Worm (Caenorhabditis elegans) whole organism, late embryonic: ENCODE measurements around the gene sri-24.

Experiments used
- C08G9.2 ChIP-seq: sonication (generic microtip); optimal IDR thresholded peaks from 2 replicates; lab custom pipeline; 2016; ENCODE audit warnings: mild to moderate bottlenecking, missing genetic modification characterization, moderate library complexity, missing compliant biosample characterization
- C38D4.7 ChIP-seq: fragments of 200-800 bp; sonication (Bioruptor generic); optimal IDR thresholded peaks from 2 replicates; lab custom pipeline; 2018; ENCODE audit warnings: mild to moderate bottlenecking, missing genetic modification characterization, moderate library complexity, missing compliant biosample characterization
- F13H6.1 ChIP-seq: sonication (generic microtip); optimal IDR thresholded peaks from 2 replicates; lab custom pipeline; 2016; ENCODE audit warnings: missing genetic modification characterization, missing compliant biosample characterization
- K02D7.2 ChIP-seq: sonication (generic microtip); optimal IDR thresholded peaks from 2 replicates; lab custom pipeline; 2017; ENCODE audit warnings: mild to moderate bottlenecking, missing genetic modification characterization, missing compliant biosample characterization
- K09A11.1 ChIP-seq: sonication (generic microtip); optimal IDR thresholded peaks from 2 replicates; lab custom pipeline; 2017; ENCODE audit warnings: antibody characterized with exemption, mild to moderate bottlenecking, missing genetic modification characterization, missing compliant biosample characterization; ENCODE audit not compliant: insufficient read depth
- T23F11.4 ChIP-seq: fragments of 200-800 bp; sonication (Bioruptor generic); optimal IDR thresholded peaks from 2 replicates; lab custom pipeline; 2018; ENCODE audit warnings: mild to moderate bottlenecking, missing genetic modification characterization, missing compliant biosample characterization
- Y22D7AL.16 ChIP-seq: sonication (generic microtip); optimal IDR thresholded peaks from 2 replicates; lab custom pipeline; 2016; ENCODE audit warnings: missing genetic modification characterization, missing compliant biosample characterization
- ahr-1 ChIP-seq: sonication (generic microtip); optimal IDR thresholded peaks from 2 replicates; lab custom pipeline; 2016; ENCODE audit warnings: missing genetic modification characterization, missing compliant biosample characterization
- ama-1 ChIP-seq: fragments of 150-350 bp; optimal IDR thresholded peaks from 2 replicates; lab custom pipeline; 2014
- ceh-14 ChIP-seq: sonication (generic microtip); optimal IDR thresholded peaks from 2 replicates; lab custom pipeline; 2016; ENCODE audit warnings: missing genotype, missing genetic modification characterization, missing compliant biosample characterization
- ceh-24 ChIP-seq: sonication (generic microtip); optimal IDR thresholded peaks from 2 replicates; lab custom pipeline; 2016; ENCODE audit warnings: mild to moderate bottlenecking, missing genetic modification characterization, missing compliant biosample characterization
- ceh-34 ChIP-seq: sonication (generic microtip); optimal IDR thresholded peaks from 2 replicates; lab custom pipeline; 2016; ENCODE audit warnings: mild to moderate bottlenecking, missing genetic modification characterization, missing compliant biosample characterization
- ceh-45 ChIP-seq: fragments of 200-800 bp; sonication (Bioruptor generic); IDR thresholded peaks from 2 replicates; pipeline ENCODE4 v1.3.6; 2022; ENCODE audit warnings: missing genetic modification reagents, missing genetic modification characterization, missing compliant biosample characterization
- ceh-48 ChIP-seq: sonication (generic microtip); optimal IDR thresholded peaks from 2 replicates; lab custom pipeline; 2016; ENCODE audit warnings: missing genetic modification characterization, inconsistent platforms, missing compliant biosample characterization
- dve-1 ChIP-seq: sonication (generic microtip); optimal IDR thresholded peaks from 2 replicates; lab custom pipeline; 2017; ENCODE audit warnings: antibody characterized with exemption, mild to moderate bottlenecking, missing genetic modification characterization, missing compliant biosample characterization
- elt-2 ChIP-seq: sonication (generic microtip); optimal IDR thresholded peaks from 2 replicates; lab custom pipeline; 2016; ENCODE audit warnings: missing genetic modification reagents, missing genetic modification characterization, missing compliant biosample characterization
- elt-4 ChIP-seq: sonication (generic microtip); optimal IDR thresholded peaks from 2 replicates; lab custom pipeline; 2016; ENCODE audit warnings: missing genetic modification characterization, missing compliant biosample characterization
- ets-4 ChIP-seq: sonication (generic microtip); optimal IDR thresholded peaks from 2 replicates; lab custom pipeline; 2016; ENCODE audit warnings: missing genetic modification characterization, missing compliant biosample characterization
- fax-1 ChIP-seq: sonication (generic microtip); optimal IDR thresholded peaks from 2 replicates; lab custom pipeline; 2016; ENCODE audit warnings: missing genotype, missing genetic modification characterization, missing compliant biosample characterization
- fkh-10 ChIP-seq: fragments of 150-350 bp; optimal IDR thresholded peaks from 2 replicates; lab custom pipeline; 2014; ENCODE audit warnings: missing biosample characterization, missing genetic modification reagents, missing genetic modification characterization
- fkh-6 ChIP-seq: sonication (generic microtip); optimal IDR thresholded peaks from 2 replicates; lab custom pipeline; 2016; ENCODE audit warnings: missing genetic modification characterization, missing compliant biosample characterization
- hlh-13 ChIP-seq: fragments of 200-800 bp; sonication (Bioruptor generic); optimal IDR thresholded peaks from 2 replicates; lab custom pipeline; 2018; ENCODE audit warnings: mild to moderate bottlenecking, missing genetic modification characterization, missing compliant biosample characterization
- hlh-6 ChIP-seq: sonication (generic microtip); optimal IDR thresholded peaks from 2 replicates; lab custom pipeline; 2016; ENCODE audit warnings: missing genotype, missing genetic modification characterization, missing compliant biosample characterization
- lim-6 ChIP-seq: sonication (generic microtip); optimal IDR thresholded peaks from 2 replicates; lab custom pipeline; 2016; ENCODE audit warnings: missing genetic modification characterization, missing compliant biosample characterization
- lin-11 ChIP-seq: fragments of 200-800 bp; sonication (Bioruptor generic); optimal IDR thresholded peaks from 2 replicates; lab custom pipeline; 2018; ENCODE audit warnings: mild to moderate bottlenecking, missing genetic modification characterization, missing compliant biosample characterization
- madf-2 ChIP-seq: sonication (generic microtip); optimal IDR thresholded peaks from 2 replicates; lab custom pipeline; 2017; ENCODE audit warnings: missing genetic modification characterization, missing compliant biosample characterization
- mec-3 ChIP-seq: sonication (generic microtip); optimal IDR thresholded peaks from 2 replicates; lab custom pipeline; 2016; ENCODE audit warnings: borderline replicate concordance, missing genetic modification characterization, missing compliant biosample characterization
- nhr-11 ChIP-seq: fragments of 150-350 bp; optimal IDR thresholded peaks from 2 replicates; lab custom pipeline; 2014; ENCODE audit warnings: missing biosample characterization, missing genetic modification characterization
- nhr-232 ChIP-seq: sonication (generic microtip); optimal IDR thresholded peaks from 2 replicates; lab custom pipeline; 2016; ENCODE audit warnings: missing genetic modification characterization, missing compliant biosample characterization
- npax-4 ChIP-seq: sonication (generic microtip); optimal IDR thresholded peaks from 2 replicates; lab custom pipeline; 2016; ENCODE audit warnings: missing genetic modification characterization, missing compliant biosample characterization
- pag-3 ChIP-seq: sonication (generic microtip); optimal IDR thresholded peaks from 2 replicates; lab custom pipeline; 2016; ENCODE audit warnings: missing compliant biosample characterization, missing genetic modification characterization, borderline replicate concordance
- pat-9 ChIP-seq: fragments of 200-800 bp; sonication (Bioruptor generic); optimal IDR thresholded peaks from 2 replicates; lab custom pipeline; 2018; ENCODE audit warnings: mild to moderate bottlenecking, missing genetic modification characterization, moderate library complexity, missing compliant biosample characterization
- pax-1 ChIP-seq: fragments of 150-350 bp; optimal IDR thresholded peaks from 2 replicates; lab custom pipeline; 2014; ENCODE audit warnings: missing biosample characterization, missing genetic modification characterization
- pqm-1 ChIP-seq: sonication (generic microtip); optimal IDR thresholded peaks from 2 replicates; lab custom pipeline; 2016; ENCODE audit warnings: missing genetic modification characterization, missing compliant biosample characterization
- pros-1 ChIP-seq: fragments of 150-350 bp; optimal IDR thresholded peaks from 2 replicates; lab custom pipeline; 2014; ENCODE audit warnings: missing biosample characterization, missing genetic modification reagents, missing genetic modification characterization
- ref-2 ChIP-seq: sonication (generic microtip); optimal IDR thresholded peaks from 2 replicates; lab custom pipeline; 2016; ENCODE audit warnings: missing genetic modification characterization, missing compliant biosample characterization
- rnt-1 ChIP-seq: sonication (generic microtip); optimal IDR thresholded peaks from 2 replicates; lab custom pipeline; 2016; ENCODE audit warnings: missing genetic modification characterization, missing compliant biosample characterization
- sdc-2 ChIP-seq: sonication (generic microtip); optimal IDR thresholded peaks from 2 replicates; lab custom pipeline; 2016; ENCODE audit warnings: missing genotype, missing genetic modification characterization, missing compliant biosample characterization
- sox-4 ChIP-seq: sonication (generic microtip); optimal IDR thresholded peaks from 2 replicates; lab custom pipeline; 2017; ENCODE audit warnings: mild to moderate bottlenecking, missing genetic modification characterization, inconsistent platforms, missing compliant biosample characterization
- tbx-2 ChIP-seq: sonication (generic microtip); optimal IDR thresholded peaks from 2 replicates; lab custom pipeline; 2016; ENCODE audit warnings: missing genetic modification characterization, missing compliant biosample characterization
- tbx-7 ChIP-seq: sonication (generic microtip); optimal IDR thresholded peaks from 2 replicates; lab custom pipeline; 2016; ENCODE audit warnings: missing genotype, missing genetic modification characterization, missing compliant biosample characterization
- unc-3 ChIP-seq, 2 experiments: fragments of 200-800 bp in 1 of 2; sonication (Bioruptor generic) in 1 of 2; sonication (generic microtip) in 1 of 2; conservative IDR thresholded peaks in 1 of 2; optimal IDR thresholded peaks in 1 of 2; 2 replicates each; pipeline versions ENCODE4 v1.3.6 to Lab custom; 2016 to 2022; ENCODE audit warnings: missing compliant biosample characterization in 2 of 2, missing genetic modification characterization in 2 of 2, missing genetic modification reagents in 1 of 2
- unc-42 ChIP-seq: sonication (generic microtip); optimal IDR thresholded peaks from 2 replicates; lab custom pipeline; 2016; ENCODE audit warnings: missing genotype, missing genetic modification characterization, missing compliant biosample characterization
- unc-55 ChIP-seq: sonication (generic microtip); optimal IDR thresholded peaks from 2 replicates; lab custom pipeline; 2017; ENCODE audit warnings: missing biosample characterization, missing genetic modification reagents, missing genetic modification characterization
- unc-86 ChIP-seq: sonication (generic microtip); optimal IDR thresholded peaks from 2 replicates; lab custom pipeline; 2016; ENCODE audit warnings: missing genetic modification characterization, missing compliant biosample characterization
- zip-5 ChIP-seq: sonication (generic microtip); optimal IDR thresholded peaks from 2 replicates; lab custom pipeline; 2016; ENCODE audit warnings: missing genetic modification characterization, missing compliant biosample characterization
- ztf-16 ChIP-seq: sonication (generic microtip); optimal IDR thresholded peaks from 2 replicates; lab custom pipeline; 2017; ENCODE audit warnings: missing genetic modification characterization, missing compliant biosample characterization

The sri-24 gene

DNA sequence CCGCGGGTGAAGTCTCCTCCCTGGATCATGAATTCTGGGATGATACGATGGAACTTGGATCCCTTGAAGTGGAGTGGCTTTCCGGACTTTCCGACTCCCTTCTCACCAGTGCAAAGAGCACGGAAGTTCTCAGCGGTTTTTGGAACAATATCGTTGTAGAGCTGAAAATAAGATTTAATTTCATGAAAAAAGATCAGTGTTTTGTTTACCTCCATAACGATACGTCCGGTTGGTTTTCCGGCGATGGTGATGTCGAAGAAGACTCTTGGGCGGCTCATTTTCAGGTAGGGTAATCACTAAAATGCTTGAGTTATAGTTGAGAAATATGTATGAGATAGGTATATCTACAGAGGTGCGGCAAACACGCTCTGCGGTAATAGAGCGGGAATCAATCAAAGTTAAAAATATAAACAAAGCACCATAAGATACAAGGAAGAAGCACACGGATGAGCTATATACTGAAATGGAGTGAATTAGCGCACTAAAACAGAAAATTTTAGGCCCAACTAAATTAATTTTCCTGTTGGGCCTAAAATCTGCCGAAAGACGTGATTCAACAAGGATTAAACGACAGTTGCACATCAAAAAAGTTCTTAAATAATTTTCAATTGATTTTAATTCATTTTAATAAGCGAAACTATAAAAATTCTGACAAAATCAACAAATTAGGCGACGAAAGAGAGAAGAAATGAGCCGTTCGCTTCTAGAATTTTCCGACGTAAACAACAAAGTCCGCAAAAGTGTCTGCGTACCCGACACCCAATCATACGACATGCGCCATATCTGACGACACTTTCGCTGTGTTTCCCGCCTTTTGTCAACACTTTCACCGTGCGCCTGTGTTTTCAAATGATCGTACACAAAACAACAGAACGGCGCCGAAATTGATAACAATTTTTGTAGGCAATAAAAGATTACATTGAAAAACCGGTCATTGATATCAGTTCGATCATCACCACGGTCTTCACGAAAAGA, 24.6 kb upstream of the sri-24 start, which contains the start of the genes cyn-7 and bath-36 (continued):
- TF ChIP-seq K09A11.1 (tag; lab: Kevin White, UChicago) (no peak), npax-4 (tag; lab: Kevin White, UChicago) (no peak), sdc-2 (tag; lab: Kevin White, UChicago) (no peak), hlh-13 (GFP tag; lab: Kevin White, UChicago) (no peak), nhr-11 (tag; lab: Kevin White, UChicago) (no peak), ets-4 (tag; lab: Kevin White, UChicago) (peak; percentile 13), ceh-45 (GFP tag; lab: Robert Waterston, UW) (no peak), K02D7.2 (no peak), unc-3 (GFP tag; conservative IDR thresholded peaks at IDR 0.05; lab: Robert Waterston, UW) (no peak), unc-3 (tag; optimal IDR thresholded peaks at IDR 0.05; lab: Kevin White, UChicago) (no peak), lim-6 (no peak), pag-3 (tag; lab: Kevin White, UChicago) (no peak), C38D4.7 (no peak), ama-1 (lab: Kevin White, UChicago) (no peak), unc-42 (tag; lab: Kevin White, UChicago) (peak; percentile 29), ceh-24 (tag; lab: Kevin White, UChicago) (no peak), ahr-1 (tag; lab: Kevin White, UChicago) (no peak), elt-2 (tag; lab: Kevin White, UChicago) (peak; percentile 27)
- TF ChIP-seq, all 69 proteins: peak for 9

DNA sequence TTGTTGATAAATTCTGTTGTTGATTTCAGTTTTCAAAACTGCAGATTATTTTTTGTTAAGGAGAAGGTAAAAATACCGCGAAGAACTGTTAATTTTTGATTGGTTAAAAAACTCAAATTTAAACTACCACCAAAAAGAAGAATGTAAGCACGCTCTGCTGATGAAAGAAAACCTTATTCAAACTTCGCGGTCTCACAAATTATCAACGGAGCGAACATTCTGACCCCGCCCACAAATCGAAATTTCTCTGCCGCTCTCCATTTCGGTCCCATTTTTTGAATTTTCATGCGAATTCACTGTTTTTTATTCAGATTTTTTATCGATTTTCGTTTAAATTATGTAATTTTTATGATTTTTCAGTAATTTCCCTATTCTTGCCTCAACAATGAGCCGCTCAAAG, 22.4 kb upstream of the sri-24 start, which contains the start of gene cyn-3:
TSS of gene cyn-3 (plus strand) at position 361 of the 400 bp plus-strand sequence.
- TF ChIP-seq npax-4 (tag; lab: Kevin White, UChicago) (no peak), pat-9 (no peak), sdc-2 (tag; lab: Kevin White, UChicago) (no peak), hlh-6 (tag; lab: Kevin White, UChicago) (no peak), elt-4 (tag; lab: Kevin White, UChicago) (no peak), T23F11.4 (GFP tag; lab: Kevin White, UChicago) (no peak), fkh-10 (GFP tag; lab: Kevin White, UChicago) (no peak), fax-1 (tag; lab: Kevin White, UChicago) (no peak), fkh-6 (tag; lab: Kevin White, UChicago) (no peak), C38D4.7 (no peak), C08G9.2 (tag; lab: Kevin White, UChicago) (no peak), lim-6 (no peak), lin-11 (tag; lab: Kevin White, UChicago) (no peak), mec-3 (tag; lab: Kevin White, UChicago) (no peak), pqm-1 (tag; lab: Kevin White, UChicago) (no peak), K09A11.1 (tag; lab: Kevin White, UChicago) (no peak), unc-42 (tag; lab: Kevin White, UChicago) (peak; percentile 76), unc-86 (tag; lab: Kevin White, UChicago) (no peak), ceh-14 (no peak), unc-55 (GFP tag; lab: Kevin White, UChicago) (peak; percentile 40), tbx-2 (tag; lab: Kevin White, UChicago) (peak; percentile 16), pros-1 (tag; lab: Kevin White, UChicago) (peak; percentile 12), zip-5 (no peak), madf-2 (tag; lab: Kevin White, UChicago) (no peak), ahr-1 (tag; lab: Kevin White, UChicago) (no peak), ceh-34 (tag; lab: Kevin White, UChicago) (no peak), Y22D7AL.16 (tag; lab: Kevin White, UChicago) (no peak), hlh-13 (GFP tag; lab: Kevin White, UChicago) (no peak), dve-1 (peak; percentile 58), rnt-1 (tag; lab: Kevin White, UChicago) (no peak), ets-4 (tag; lab: Kevin White, UChicago) (no peak), ceh-45 (GFP tag; lab: Robert Waterston, UW) (no peak), nhr-11 (tag; lab: Kevin White, UChicago) (no peak), ztf-16 (tag; lab: Kevin White, UChicago) (no peak), F13H6.1 (tag; lab: Kevin White, UChicago) (no peak), sox-4 (tag; lab: Kevin White, UChicago) (no peak), ceh-48 (peak; percentile 30), pag-3 (tag; lab: Kevin White, UChicago) (no peak), tbx-7 (tag; lab: Kevin White, UChicago) (no peak), pax-1 (no peak), ref-2 (tag; lab: Kevin White, UChicago) (no peak), nhr-232 (tag; lab: Kevin White, UChicago) (no peak)
